Worm (Caenorhabditis elegans): ENCODE measurements around the gene T17H7.7.

- TF ChIP-seq ama-1 (optimal IDR thresholded peaks at IDR 0.05) (no peak), flt-1 (GFP tag; IDR thresholded peaks at IDR 0.05) (no peak), ceh-13 (GFP tag; optimal IDR thresholded peaks at IDR 0.05) (no peak), ets-7 (tag; optimal IDR thresholded peaks at IDR 0.05) (no peak), tra-4 (tag; optimal IDR thresholded peaks at IDR 0.05) (no peak)
Measured at ce11 chrIII:740382-740781, 17.5 kb downstream of the T17H7.7 start, which contains the start of gene idpp-1.
